Fruit fly (Drosophila melanogaster): ENCODE data around the gene CG6398.

DNA sequence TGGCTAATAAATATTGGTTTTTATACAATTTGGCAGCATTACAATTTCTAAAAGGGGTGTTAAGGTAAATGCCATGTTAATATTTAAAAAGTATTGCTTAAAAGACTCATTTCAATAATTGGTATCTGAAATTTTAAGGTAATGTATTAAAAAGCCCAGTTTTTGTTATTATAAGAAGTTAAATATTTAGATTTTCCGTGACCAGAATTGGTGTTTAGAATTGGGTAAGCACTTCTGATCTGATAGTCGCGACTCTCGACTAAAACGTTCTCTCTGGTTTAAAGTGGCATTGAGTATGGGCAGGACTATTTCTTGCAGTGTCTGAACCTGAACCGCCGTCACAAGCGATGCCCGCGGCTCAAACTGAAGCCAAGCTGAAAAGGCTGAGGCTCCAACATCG is 14.2 kb upstream of the CG6398 start:
- TF ChIP-seq CG8478 (optimal IDR thresholded peaks at IDR 0.05) (no peak), CTCF (optimal IDR thresholded peaks at IDR 0.05) (no peak)
